Worm (Caenorhabditis elegans) whole organism, L2 larva: Measurements from ENCODE around the gene F57B7.2.

Experiments used
- ama-1 ChIP-seq: fragments of 150-350 bp; optimal IDR thresholded peaks from 2 replicates; lab custom pipeline; 2018; ENCODE audit warnings: inconsistent platforms
- nhr-23 ChIP-seq: fragments of 150-350 bp; optimal IDR thresholded peaks from 2 replicates; lab custom pipeline; 2014; ENCODE audit warnings: missing biosample characterization, missing genetic modification reagents, missing genetic modification characterization

DNA sequence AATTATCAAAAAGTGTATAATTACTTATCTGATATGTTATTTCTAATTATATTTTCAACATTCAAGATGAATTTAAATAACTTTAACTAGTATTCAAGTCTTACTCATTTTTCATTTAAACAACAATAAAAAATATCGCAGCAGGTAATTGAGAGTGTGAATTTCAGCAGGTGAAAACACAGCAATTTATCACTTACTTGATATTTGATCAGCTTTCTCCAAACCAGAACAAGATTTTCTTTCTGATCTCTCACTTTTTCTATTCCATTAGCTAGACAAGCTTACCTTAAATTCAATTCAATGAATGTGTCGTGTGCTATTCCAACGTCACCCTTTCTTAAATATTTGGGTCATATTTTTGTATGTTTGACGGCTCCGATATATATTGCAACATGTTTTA, 42.2 kb upstream of the F57B7.2 start, which contains the start of gene srh-1:
- TF ChIP-seq ama-1: no peak
- TF ChIP-seq nhr-23 (tag; lab: Kevin White, UChicago): no peak
